Worm (Caenorhabditis elegans) whole organism, L1 larva: Measurements from ENCODE around the gene F19G12.1.

Experiments used
- C04F5.9 ChIP-seq: sonication (generic microtip); optimal IDR thresholded peaks from 2 replicates; lab custom pipeline; 2016; ENCODE audit warnings: missing genetic modification characterization, missing compliant biosample characterization
- C16A3.4 ChIP-seq: fragments of 150-350 bp; optimal IDR thresholded peaks from 2 replicates; lab custom pipeline; 2014; ENCODE audit warnings: missing biosample characterization, missing genetic modification characterization
- C34B4.2 ChIP-seq: sonication (generic microtip); optimal IDR thresholded peaks from 2 replicates; lab custom pipeline; 2017; ENCODE audit warnings: mild to moderate bottlenecking, missing genetic modification characterization, missing compliant biosample characterization
- F16B12.6 ChIP-seq: fragments of 150-350 bp; optimal IDR thresholded peaks from 2 replicates; lab custom pipeline; 2014; ENCODE audit warnings: missing biosample characterization, missing genetic modification characterization
- alr-1 ChIP-seq: fragments of 200-800 bp; sonication (Bioruptor generic); optimal IDR thresholded peaks from 2 replicates; lab custom pipeline; 2018; ENCODE audit warnings: borderline replicate concordance, mild to moderate bottlenecking, missing genetic modification characterization, missing compliant biosample characterization
- blmp-1 ChIP-seq: fragments of 150-350 bp; optimal IDR thresholded peaks from 2 replicates; lab custom pipeline; 2014; ENCODE audit warnings: missing biosample characterization, missing genetic modification characterization
- ceh-82 ChIP-seq, 3 experiments: fragments of 150-350 bp in 1 of 3; sonication (generic microtip) in 2 of 3; optimal IDR thresholded peaks; 2 replicates each; lab custom pipeline; 2014 to 2017; ENCODE audit warnings: missing biosample characterization in 3 of 3, missing genetic modification characterization in 3 of 3
- ces-1 ChIP-seq: fragments of 150-350 bp; optimal IDR thresholded peaks from 2 replicates; lab custom pipeline; 2014; ENCODE audit warnings: missing biosample characterization, missing genetic modification reagents, missing genetic modification characterization
- efl-1 ChIP-seq, 4 experiments: fragments of 150-350 bp; optimal IDR thresholded peaks in 3 of 4; peaks in 1 of 4; 1 replicate in 1 of 4; 2 replicates in 3 of 4; lab custom pipeline; 2014; ENCODE audit warnings: missing biosample characterization in 2 of 4, missing genetic modification characterization in 2 of 4, missing genetic modification reagents in 2 of 4
- egl-13 ChIP-seq: sonication (generic microtip); optimal IDR thresholded peaks from 2 replicates; lab custom pipeline; 2016; ENCODE audit warnings: missing genotype, missing genetic modification reagents, missing genetic modification characterization, missing compliant biosample characterization
- elt-2 ChIP-seq: sonication (generic microtip); optimal IDR thresholded peaks from 2 replicates; lab custom pipeline; 2016; ENCODE audit warnings: missing genetic modification characterization, mild to moderate bottlenecking, inconsistent platforms, missing compliant biosample characterization, missing genetic modification reagents
- elt-3 ChIP-seq, 6 experiments: fragments of 150-350 bp in 1 of 6; sonication (generic microtip); optimal IDR thresholded peaks; 2 replicates each; lab custom pipeline; 2017 to 2018; ENCODE audit warnings: missing biosample characterization in 6 of 6, missing genetic modification characterization in 6 of 6, inconsistent platforms in 1 of 6
- ets-5 ChIP-seq: fragments of 200-800 bp; sonication (Bioruptor generic); IDR thresholded peaks from 2 replicates; pipeline ENCODE4 v1.3.6; 2022; ENCODE audit warnings: missing genetic modification characterization, missing compliant biosample characterization
- fkh-10 ChIP-seq: sonication (generic microtip); optimal IDR thresholded peaks from 2 replicates; lab custom pipeline; 2017; ENCODE audit warnings: missing biosample characterization, missing genetic modification reagents, missing genetic modification characterization
- fkh-4 ChIP-seq: sonication (generic microtip); optimal IDR thresholded peaks from 2 replicates; lab custom pipeline; 2016; ENCODE audit warnings: missing compliant biosample characterization, missing genetic modification characterization, borderline replicate concordance
- fkh-8 ChIP-seq: sonication (generic microtip); optimal IDR thresholded peaks from 2 replicates; lab custom pipeline; 2016; ENCODE audit warnings: mild to moderate bottlenecking, missing genetic modification characterization, missing compliant biosample characterization
- fos-1 ChIP-seq: fragments of 150-350 bp; optimal IDR thresholded peaks from 2 replicates; lab custom pipeline; 2014; ENCODE audit warnings: missing biosample characterization, missing genetic modification characterization
- grh-1 ChIP-seq: fragments of 200-800 bp; sonication (Bioruptor generic); IDR thresholded peaks from 2 replicates; pipeline ENCODE4 v1.3.6; 2022; ENCODE audit warnings: missing genetic modification reagents, missing genetic modification characterization, missing compliant biosample characterization
- hlh-17 ChIP-seq: fragments of 200-800 bp; sonication (Bioruptor generic); optimal IDR thresholded peaks from 2 replicates; lab custom pipeline; 2018; ENCODE audit warnings: missing genetic modification characterization, mild to moderate bottlenecking, missing compliant biosample characterization, moderate library complexity, borderline replicate concordance
- hpl-2 ChIP-seq: fragments of 150-350 bp; optimal IDR thresholded peaks from 2 replicates; lab custom pipeline; 2014; ENCODE audit warnings: missing biosample characterization, missing genetic modification reagents, missing genetic modification characterization
- isw-1 ChIP-seq: fragments of 200-800 bp; sonication (Bioruptor generic); IDR thresholded peaks from 2 replicates; pipeline ENCODE4 v1.3.6; 2022; ENCODE audit warnings: missing genetic modification characterization, missing compliant biosample characterization
- jun-1 ChIP-seq: fragments of 150-350 bp; optimal IDR thresholded peaks from 2 replicates; lab custom pipeline; 2014; ENCODE audit warnings: missing biosample characterization, missing genetic modification reagents, missing genetic modification characterization
- lin-35 ChIP-seq, 2 experiments: fragments of 150-350 bp; optimal IDR thresholded peaks; 2 replicates each; lab custom pipeline; 2014; ENCODE audit warnings: missing biosample characterization in 2 of 2, missing genetic modification characterization in 2 of 2, missing genetic modification reagents in 2 of 2
- lin-39 ChIP-seq: fragments of 150-350 bp; optimal IDR thresholded peaks from 2 replicates; lab custom pipeline; 2014; ENCODE audit warnings: missing biosample characterization, missing genetic modification reagents, missing genetic modification characterization
- lsy-2 ChIP-seq, 2 experiments: fragments of 150-350 bp; optimal IDR thresholded peaks; 2 replicates each; lab custom pipeline; 2014; ENCODE audit warnings: missing biosample characterization in 2 of 2, missing genetic modification characterization in 2 of 2
- mef-2 ChIP-seq: fragments of 150-350 bp; optimal IDR thresholded peaks from 2 replicates; lab custom pipeline; 2014; ENCODE audit warnings: missing biosample characterization, missing genetic modification characterization
- mep-1 ChIP-seq: fragments of 150-350 bp; optimal IDR thresholded peaks from 2 replicates; lab custom pipeline; 2014; ENCODE audit warnings: missing biosample characterization, missing genetic modification characterization
- nhr-19 ChIP-seq: fragments of 200-800 bp; sonication (Bioruptor generic); conservative IDR thresholded peaks from 2 replicates; pipeline ENCODE4 v1.3.6; 2022; ENCODE audit warnings: missing genetic modification characterization, missing compliant biosample characterization
- nhr-20 ChIP-seq: sonication (generic microtip); optimal IDR thresholded peaks from 2 replicates; lab custom pipeline; 2016; ENCODE audit warnings: mild to moderate bottlenecking, missing genetic modification characterization, missing compliant biosample characterization
- nhr-28 ChIP-seq: fragments of 150-350 bp; optimal IDR thresholded peaks from 2 replicates; lab custom pipeline; 2014; ENCODE audit warnings: missing biosample characterization, missing genetic modification characterization
- nhr-47 ChIP-seq: sonication (generic microtip); optimal IDR thresholded peaks from 2 replicates; lab custom pipeline; 2016; ENCODE audit warnings: mild to moderate bottlenecking, missing genetic modification characterization, moderate library complexity, missing compliant biosample characterization
- nhr-71 ChIP-seq: sonication (generic microtip); optimal IDR thresholded peaks from 2 replicates; lab custom pipeline; 2016; ENCODE audit warnings: mild to moderate bottlenecking, missing genetic modification characterization, moderate library complexity, missing compliant biosample characterization
- nhr-76 ChIP-seq: sonication (generic microtip); optimal IDR thresholded peaks from 2 replicates; lab custom pipeline; 2017; ENCODE audit warnings: missing biosample characterization, missing genetic modification characterization
- nhr-77 ChIP-seq: fragments of 150-350 bp; optimal IDR thresholded peaks from 2 replicates; lab custom pipeline; 2014; ENCODE audit warnings: missing biosample characterization, missing genetic modification characterization
- pag-3 ChIP-seq: sonication (generic microtip); optimal IDR thresholded peaks from 2 replicates; lab custom pipeline; 2017; ENCODE audit warnings: missing genetic modification characterization, mild to moderate bottlenecking, missing compliant biosample characterization, antibody characterized with exemption, borderline replicate concordance; ENCODE audit not compliant: insufficient read depth
- pqm-1 ChIP-seq: sonication (generic microtip); optimal IDR thresholded peaks from 3 replicates; lab custom pipeline; 2017; ENCODE audit warnings: missing biosample characterization, missing genetic modification characterization
- rnt-1 ChIP-seq: sonication (generic microtip); optimal IDR thresholded peaks from 2 replicates; lab custom pipeline; 2016; ENCODE audit warnings: mild to moderate bottlenecking, missing genetic modification characterization, moderate library complexity, missing compliant biosample characterization
- snpc-4 ChIP-seq: fragments of 150-350 bp; optimal IDR thresholded peaks from 2 replicates; lab custom pipeline; 2014; ENCODE audit warnings: missing biosample characterization, missing genetic modification characterization
- sox-4 ChIP-seq: sonication (generic microtip); optimal IDR thresholded peaks from 2 replicates; lab custom pipeline; 2016; ENCODE audit warnings: missing genetic modification characterization, missing compliant biosample characterization
- sptf-1 ChIP-seq: fragments of 150-350 bp; optimal IDR thresholded peaks from 2 replicates; lab custom pipeline; 2014; ENCODE audit warnings: missing biosample characterization, missing genetic modification characterization
- unc-130 ChIP-seq: fragments of 150-350 bp; optimal IDR thresholded peaks from 2 replicates; lab custom pipeline; 2017; ENCODE audit warnings: missing biosample characterization, missing genetic modification characterization, inconsistent platforms
- xbp-1 ChIP-seq: sonication (generic microtip); optimal IDR thresholded peaks from 2 replicates; lab custom pipeline; 2016; ENCODE audit warnings: missing genetic modification characterization, missing compliant biosample characterization
- zag-1 ChIP-seq: fragments of 150-350 bp; optimal IDR thresholded peaks from 2 replicates; lab custom pipeline; 2014; ENCODE audit warnings: missing biosample characterization, missing genetic modification characterization
- zip-4 ChIP-seq: fragments of 200-800 bp; sonication (Bioruptor generic); optimal IDR thresholded peaks from 2 replicates; lab custom pipeline; 2018; ENCODE audit warnings: mild to moderate bottlenecking, missing genetic modification characterization, moderate library complexity, missing compliant biosample characterization
- ztf-11 ChIP-seq, 2 experiments: sonication (generic microtip); optimal IDR thresholded peaks; 2 replicates each; lab custom pipeline; 2016 to 2017; ENCODE audit warnings: missing genetic modification characterization in 2 of 2, missing biosample characterization in 1 of 2, missing compliant biosample characterization in 1 of 2
- ztf-4 ChIP-seq: fragments of 150-350 bp; optimal IDR thresholded peaks from 2 replicates; lab custom pipeline; 2014; ENCODE audit warnings: missing biosample characterization, missing genetic modification characterization

F19G12.1 gene

ce11 chrX:1450352-1450818 is 19.6 kb downstream of the F19G12.1 start, which contains the start of gene W05H7.1 (continued):
- no peak for TF ChIP-seq C34B4.2
- TF ChIP-seq ztf-11 (tag; optimal IDR thresholded peaks at IDR 0.05; lab: Kevin White, UChicago) = no peak
- no peak for TF ChIP-seq lin-39
- TF ChIP-seq fos-1 (tag; lab: Kevin White, UChicago) = no peak
- TF ChIP-seq nhr-19 (GFP tag; lab: Robert Waterston, UW) = 0 out of 2 replicates have a peak, but pooled peaks have one; percentile 8
- TF ChIP-seq efl-1 (optimal IDR thresholded peaks at IDR 0.05; lab: Kevin White, UChicago) = peak in 1 of 2 experiments; percentile 43
- no peak for TF ChIP-seq efl-1 (GFP tag; optimal IDR thresholded peaks at IDR 0.05 in 1 of 2; lab: Kevin White, UChicago)
- TF ChIP-seq pag-3 (tag; lab: Kevin White, UChicago) = no peak
- TF ChIP-seq blmp-1 (tag; lab: Kevin White, UChicago) = peak; percentile 29
- no peak for TF ChIP-seq sox-4 (tag; lab: Kevin White, UChicago)
- TF ChIP-seq snpc-4 = no peak
- TF ChIP-seq nhr-71 (tag; lab: Kevin White, UChicago) = peak; percentile 46
- no peak for TF ChIP-seq jun-1
- TF ChIP-seq isw-1 (GFP tag; lab: Robert Waterston, UW) = no peak
- TF ChIP-seq C04F5.9 = no peak
- TF ChIP-seq xbp-1 (tag; lab: Kevin White, UChicago) = peak; percentile 9
- no peak for TF ChIP-seq fkh-10 (GFP tag; lab: Kevin White, UChicago)
- TF ChIP-seq fkh-4 (tag; lab: Kevin White, UChicago) = no peak
- TF ChIP-seq ceh-82 (tag; optimal IDR thresholded peaks at IDR 0.05; lab: Kevin White, UChicago) = peak in 2 of 3 experiments; percentile 19 to 22
- no peak for TF ChIP-seq pqm-1 (tag; lab: Kevin White, UChicago)
- no peak for TF ChIP-seq hpl-2 (GFP tag; lab: Kevin White, UChicago)
- no peak for TF ChIP-seq mef-2 (tag; lab: Kevin White, UChicago)
- TF ChIP-seq nhr-28 (tag; lab: Kevin White, UChicago) = no peak
- TF ChIP-seq F16B12.6 (tag; lab: Kevin White, UChicago) = no peak
- no peak for TF ChIP-seq alr-1
- TF ChIP-seq elt-3 (tag; optimal IDR thresholded peaks at IDR 0.05; lab: Kevin White, UChicago) = no peak
- TF ChIP-seq ztf-4 = no peak
- TF ChIP-seq C16A3.4 (tag; lab: Kevin White, UChicago) = peak; percentile 67
- no peak for TF ChIP-seq nhr-77 (tag; lab: Kevin White, UChicago)
- no peak for TF ChIP-seq sptf-1
- peak; percentile 48 for TF ChIP-seq nhr-20
- TF ChIP-seq fkh-8 = peak; percentile 36
- TF ChIP-seq nhr-47 (tag; lab: Kevin White, UChicago) = peak; percentile 32
- no peak for TF ChIP-seq grh-1 (GFP tag; lab: Robert Waterston, UW)
- TF ChIP-seq rnt-1 (tag; lab: Kevin White, UChicago) = peak; percentile 31
- TF ChIP-seq ets-5 (GFP tag; lab: Robert Waterston, UW) = no peak
- no peak for TF ChIP-seq ces-1 (GFP tag; lab: Kevin White, UChicago)
- TF ChIP-seq lsy-2 (tag; optimal IDR thresholded peaks at IDR 0.05; lab: Kevin White, UChicago) = peak in 1 of 2 experiments; percentile 59
- peak; percentile 53 for TF ChIP-seq mep-1
- no peak for TF ChIP-seq unc-130 (tag; lab: Kevin White, UChicago)

- no peak for TF ChIP-seq lin-35 (GFP tag; optimal IDR thresholded peaks at IDR 0.05; lab: Kevin White, UChicago)
- TF ChIP-seq egl-13 (tag; lab: Kevin White, UChicago) = no peak
- TF ChIP-seq C04F5.9 = no peak
- no peak for TF ChIP-seq sox-4 (tag; lab: Kevin White, UChicago)
- no peak for TF ChIP-seq ets-5 (GFP tag; lab: Robert Waterston, UW)
- no peak for TF ChIP-seq mep-1
- TF ChIP-seq zag-1 (tag; lab: Kevin White, UChicago) = no peak
- TF ChIP-seq fos-1 (tag; lab: Kevin White, UChicago) = no peak
- no peak for TF ChIP-seq zip-4 (GFP tag; lab: Kevin White, UChicago)
- TF ChIP-seq snpc-4 = no peak
- no peak for TF ChIP-seq nhr-28 (tag; lab: Kevin White, UChicago)
- TF ChIP-seq efl-1 (optimal IDR thresholded peaks at IDR 0.05; lab: Kevin White, UChicago) = no peak
- no peak for TF ChIP-seq efl-1 (GFP tag; optimal IDR thresholded peaks at IDR 0.05 in 1 of 2; lab: Kevin White, UChicago)
- no peak for TF ChIP-seq elt-2 (tag; lab: Kevin White, UChicago)
- no peak for TF ChIP-seq hlh-17 (GFP tag; lab: Kevin White, UChicago)
- TF ChIP-seq nhr-76 (tag; lab: Kevin White, UChicago) = no peak
- no peak for TF ChIP-seq lsy-2 (tag; optimal IDR thresholded peaks at IDR 0.05; lab: Kevin White, UChicago)
- no peak for TF ChIP-seq C34B4.2
Measured at ce11 chrX:1451240-1451639, 20.4 kb downstream of the F19G12.1 start.
